Fruit fly (Drosophila melanogaster) whole organism, pupa: ENCODE measurements around the gene alpha4GT2.

Experiments
- CG10348 ChIP-seq: fragments of 200-800 bp; sonication (Bioruptor generic); IDR thresholded peaks from 2 replicates; pipeline ENCODE4 v1.3.6; 2022; ENCODE audit warnings: missing biosample characterization, missing genetic modification characterization
- CG12605 ChIP-seq: fragments of 200-800 bp; sonication (Bioruptor generic); IDR thresholded peaks from 2 replicates; pipeline ENCODE4 v1.3.6; 2022; ENCODE audit warnings: missing biosample characterization, missing genetic modification characterization
- CG13204 ChIP-seq: fragments of 200-800 bp; sonication (Bioruptor generic); optimal IDR thresholded peaks from 2 replicates; lab custom pipeline; 2018; ENCODE audit warnings: missing biosample characterization, mild to moderate bottlenecking, missing genetic modification characterization, moderate library complexity
- CG14655 ChIP-seq: fragments of 200-800 bp; sonication (Bioruptor generic); optimal IDR thresholded peaks from 3 replicates; lab custom pipeline; 2017; ENCODE audit warnings: mild to moderate bottlenecking, missing biosample characterization, missing genetic modification reagents, missing genetic modification characterization
- CG15710 ChIP-seq: fragments of 200-800 bp; sonication (Bioruptor generic); optimal IDR thresholded peaks from 2 replicates; lab custom pipeline; 2018; ENCODE audit warnings: missing biosample characterization, mild to moderate bottlenecking, missing genetic modification characterization, moderate library complexity
- CG17806 ChIP-seq: fragments of 200-800 bp; sonication (Bioruptor generic); optimal IDR thresholded peaks from 2 replicates; lab custom pipeline; 2018; ENCODE audit warnings: missing biosample characterization, mild to moderate bottlenecking, missing genetic modification characterization, moderate library complexity
- CG32121 ChIP-seq: fragments of 200-800 bp; sonication (Bioruptor generic); IDR thresholded peaks from 2 replicates; pipeline ENCODE4 v1.3.6; 2022; ENCODE audit warnings: missing biosample characterization, missing genetic modification characterization
- CG34367 ChIP-seq: fragments of 200-800 bp; sonication (Bioruptor generic); optimal IDR thresholded peaks from 2 replicates; lab custom pipeline; 2018; ENCODE audit warnings: missing biosample characterization, mild to moderate bottlenecking, missing genetic modification characterization
- CG4496 ChIP-seq: fragments of 200-800 bp; sonication (Bioruptor generic); IDR thresholded peaks from 3 replicates; pipeline ENCODE4 v1.3.6; 2022; ENCODE audit warnings: missing biosample characterization, missing genetic modification characterization
- CG8159 ChIP-seq: fragments of 200-800 bp; sonication (Bioruptor generic); optimal IDR thresholded peaks from 3 replicates; lab custom pipeline; 2018; ENCODE audit warnings: missing biosample characterization, mild to moderate bottlenecking, missing genetic modification characterization, moderate library complexity
- CG8301 ChIP-seq: fragments of 200-800 bp; sonication (Bioruptor generic); optimal IDR thresholded peaks from 2 replicates; lab custom pipeline; 2018; ENCODE audit warnings: missing biosample characterization, mild to moderate bottlenecking, missing genetic modification characterization
- CG9948 ChIP-seq: fragments of 200-800 bp; sonication (Bioruptor generic); optimal IDR thresholded peaks from 2 replicates; lab custom pipeline; 2018; ENCODE audit warnings: missing biosample characterization, mild to moderate bottlenecking, missing genetic modification characterization, moderate library complexity
- D1 ChIP-seq: fragments of 200-800 bp; sonication (Bioruptor generic); optimal IDR thresholded peaks from 2 replicates; lab custom pipeline; 2018; ENCODE audit warnings: missing biosample characterization, mild to moderate bottlenecking, missing genetic modification characterization, moderate library complexity
- EcR ChIP-seq: fragments of 200-800 bp; sonication (Bioruptor generic); optimal IDR thresholded peaks from 3 replicates; lab custom pipeline; 2019; ENCODE audit warnings: missing biosample characterization, missing genetic modification characterization, mild to moderate bottlenecking, moderate library complexity, missing genetic modification reagents
- Ets98B ChIP-seq: fragments of 200-800 bp; sonication (Bioruptor generic); IDR thresholded peaks from 2 replicates; pipeline ENCODE4 v1.3.6; 2022; ENCODE audit warnings: missing biosample characterization, missing genetic modification characterization
- Pif1A ChIP-seq: fragments of 200-800 bp; sonication (Bioruptor generic); optimal IDR thresholded peaks from 3 replicates; lab custom pipeline; 2016; ENCODE audit warnings: missing biosample characterization, missing genetic modification characterization
- Pif1B ChIP-seq: fragments of 200-800 bp; sonication (Bioruptor generic); optimal IDR thresholded peaks from 3 replicates; lab custom pipeline; 2016; ENCODE audit warnings: missing biosample characterization, missing genetic modification characterization
- Snoo ChIP-seq: fragments of 200-800 bp; sonication (Bioruptor generic); optimal IDR thresholded peaks from 3 replicates; lab custom pipeline; 2017; ENCODE audit warnings: missing biosample characterization, mild to moderate bottlenecking, missing genetic modification characterization, inconsistent platforms
- fd96Ca ChIP-seq: fragments of 200-800 bp; sonication (Bioruptor generic); IDR thresholded peaks from 3 replicates; pipeline ENCODE4 v1.3.6; 2022; ENCODE audit warnings: missing biosample characterization, missing genetic modification characterization
- gl ChIP-seq: fragments of 200-800 bp; sonication (Bioruptor generic); optimal IDR thresholded peaks from 2 replicates; lab custom pipeline; 2018; ENCODE audit warnings: missing biosample characterization, mild to moderate bottlenecking, missing genetic modification characterization
- rn ChIP-seq: fragments of 200-800 bp; sonication (Bioruptor generic); IDR thresholded peaks from 2 replicates; pipeline ENCODE4 v1.3.6; 2022; ENCODE audit warnings: missing biosample characterization, missing genetic modification characterization

Gene alpha4GT2

DNA sequence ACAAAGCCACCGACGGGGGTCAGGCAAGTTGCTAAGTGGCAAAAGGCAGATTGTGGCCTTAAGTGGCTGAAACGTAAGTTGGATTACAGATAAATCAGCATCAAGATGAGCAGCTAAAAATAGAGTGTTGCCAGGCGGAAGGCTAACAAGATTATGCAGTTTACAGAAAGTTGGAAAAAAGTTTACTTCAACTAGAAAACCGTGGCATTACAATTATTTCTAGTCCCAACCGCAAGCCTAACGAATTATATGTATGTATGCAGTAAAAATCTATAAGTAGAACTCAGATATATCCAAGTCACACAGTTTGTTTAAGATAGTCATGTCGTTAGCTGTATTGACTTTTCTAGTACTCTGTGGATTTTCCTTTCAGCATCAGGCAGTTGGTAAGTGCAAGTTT lies 25.9 kb upstream of the alpha4GT2 start, which contains the start of gene BG642167:
Gene BG642167, plus strand, starts transcription at position 301 of the 400 bp plus-strand sequence.
- TF ChIP-seq rn (GFP tag; lab: Robert Waterston, UW) (no peak), CG34367 (tag; lab: Kevin White, UChicago) (no peak), CG17806 (tag; lab: Kevin White, UChicago) (no peak), CG15710 (tag; lab: Kevin White, UChicago) (no peak), Ets98B (no peak)

DNA sequence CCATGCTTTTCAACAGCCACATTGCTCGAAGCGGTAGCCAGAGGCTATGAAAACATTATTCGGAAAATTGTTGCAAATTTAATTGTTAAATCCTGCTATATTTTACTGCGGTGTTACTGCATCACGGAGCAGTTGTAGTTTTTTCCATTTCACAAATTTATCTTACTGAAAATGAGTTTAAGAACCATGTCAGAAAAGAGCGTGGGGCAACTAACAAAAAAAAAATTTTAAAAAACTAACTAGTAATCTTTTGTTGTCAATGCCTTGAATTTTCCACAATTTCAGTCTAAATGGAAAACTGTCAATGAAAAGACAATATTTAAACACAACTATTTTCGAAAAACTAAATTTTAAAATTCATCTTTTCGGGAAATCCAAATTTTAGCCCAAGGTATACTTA lies 21.2 kb upstream of the alpha4GT2 start, which contains the start of gene CG5024:
Gene CG5024, plus strand, starts transcription at position 301 of the 400 bp plus-strand sequence.
- no peak for TF ChIP-seq CG12605
- no peak for TF ChIP-seq CG9948 (tag; lab: Kevin White, UChicago)
- TF ChIP-seq CG34367 (tag; lab: Kevin White, UChicago): no peak
- no peak for TF ChIP-seq CG13204 (GFP tag; lab: Kevin White, UChicago)
- TF ChIP-seq fd96Ca (GFP tag; lab: Robert Waterston, UW): no peak
- no peak for TF ChIP-seq Ets98B
- TF ChIP-seq Snoo (tag; lab: Kevin White, UChicago): no peak

DNA sequence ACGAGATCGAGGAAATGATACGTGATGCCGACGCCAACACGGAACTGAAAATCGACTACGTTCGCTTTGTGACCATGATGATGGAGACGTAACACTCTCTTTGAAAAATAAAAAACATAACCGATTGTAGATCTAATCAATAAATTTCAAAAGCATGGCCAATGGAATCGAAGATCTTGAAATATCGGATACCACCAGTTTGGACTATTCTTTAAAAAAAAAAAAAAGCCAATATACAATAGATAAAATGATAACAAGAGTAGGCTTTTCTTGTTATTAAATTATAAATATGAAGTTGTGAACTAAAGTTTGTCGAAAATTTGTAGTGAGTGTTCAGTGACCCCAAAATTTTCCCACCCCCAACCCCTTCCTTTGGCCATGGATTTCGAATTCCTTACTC lies 20.4 kb upstream of the alpha4GT2 start, which contains the start of the genes Acam and CG17770:
Gene Acam, plus strand, starts transcription at position 301 of the 400 bp plus-strand sequence.
Gene CG17770, plus strand, starts transcription at position 301 of the 400 bp plus-strand sequence.
- TF ChIP-seq Pif1A (GFP tag; lab: Kevin White, UChicago) (no peak), CG15710 (tag; lab: Kevin White, UChicago) (no peak), CG32121 (no peak), CG8159 (tag; lab: Kevin White, UChicago) (no peak), CG8301 (tag; lab: Kevin White, UChicago) (no peak), Ets98B (no peak), rn (GFP tag; lab: Robert Waterston, UW) (no peak), CG14655 (GFP tag; lab: Kevin White, UChicago) (no peak), EcR (no peak), D1 (tag; lab: Kevin White, UChicago) (no peak), gl (tag; lab: Kevin White, UChicago) (no peak), CG12605 (no peak), CG34367 (tag; lab: Kevin White, UChicago) (no peak), CG13204 (GFP tag; lab: Kevin White, UChicago) (no peak), CG17806 (tag; lab: Kevin White, UChicago) (no peak), fd96Ca (GFP tag; lab: Robert Waterston, UW) (no peak), Snoo (tag; lab: Kevin White, UChicago) (no peak), CG9948 (tag; lab: Kevin White, UChicago) (no peak), CG10348 (GFP tag; lab: Robert Waterston, UW) (no peak), Pif1B (GFP tag; lab: Kevin White, UChicago) (no peak)

DNA sequence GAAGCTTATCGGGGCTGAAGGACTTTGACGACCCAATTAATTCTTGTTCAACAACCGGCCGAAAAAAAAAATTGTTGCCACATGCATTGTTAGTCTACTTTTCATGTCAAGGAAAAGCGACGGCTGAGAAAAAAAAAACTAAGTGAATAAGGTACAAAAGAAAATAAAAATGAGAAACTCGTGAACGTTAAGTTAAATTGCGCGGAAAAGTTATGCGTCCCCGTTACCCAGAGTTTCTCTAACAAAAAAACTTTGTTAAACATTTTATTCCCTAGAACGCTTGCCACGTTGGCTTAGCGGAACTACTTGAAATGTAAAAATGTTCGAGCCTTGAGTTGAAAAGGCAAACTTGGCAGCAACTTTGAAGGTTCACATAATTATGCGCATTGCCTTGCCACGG lies 16.9 kb upstream of the alpha4GT2 start, which contains the start of gene CG14354:
Gene CG14354, plus strand, starts transcription at position 301 of the 400 bp plus-strand sequence.
- TF ChIP-seq CG13204 (GFP tag; lab: Kevin White, UChicago) (no peak), CG17806 (tag; lab: Kevin White, UChicago) (no peak)

- TF ChIP-seq Pif1B (GFP tag; lab: Kevin White, UChicago): no peak
- no peak for TF ChIP-seq CG8159 (tag; lab: Kevin White, UChicago)
Measured at dm6 chr3R:25829598-25829997, 2.4 kb upstream of the alpha4GT2 start, which contains the start of gene Mst57Dc. Gene Mst57Dc, minus strand, starts transcription at chr3R:25829698.

- no peak for TF ChIP-seq CG4496 (GFP tag; lab: Robert Waterston, UW)
- no peak for TF ChIP-seq CG34367 (tag; lab: Kevin White, UChicago)
- TF ChIP-seq EcR: no peak
- TF ChIP-seq fd96Ca (GFP tag; lab: Robert Waterston, UW): no peak
- TF ChIP-seq Pif1A (GFP tag; lab: Kevin White, UChicago): no peak
- no peak for TF ChIP-seq CG12605
- TF ChIP-seq CG15710 (tag; lab: Kevin White, UChicago): no peak
- no peak for TF ChIP-seq D1 (tag; lab: Kevin White, UChicago)
- no peak for TF ChIP-seq Ets98B
- TF ChIP-seq CG8301 (tag; lab: Kevin White, UChicago): no peak
- no peak for TF ChIP-seq CG13204 (GFP tag; lab: Kevin White, UChicago)
- TF ChIP-seq CG32121: no peak
- TF ChIP-seq gl (tag; lab: Kevin White, UChicago): no peak
- no peak for TF ChIP-seq Pif1B (GFP tag; lab: Kevin White, UChicago)
- TF ChIP-seq CG17806 (tag; lab: Kevin White, UChicago): no peak
- no peak for TF ChIP-seq rn (GFP tag; lab: Robert Waterston, UW)
- no peak for TF ChIP-seq Snoo (tag; lab: Kevin White, UChicago)
Measured at dm6 chr3R:25830128-25830527, 1.9 kb upstream of the alpha4GT2 start, which contains the start of gene Sfp96F. Gene Sfp96F, minus strand, starts transcription at chr3R:25830228.

- TF ChIP-seq CG9948 (tag; lab: Kevin White, UChicago) (no peak), CG34367 (tag; lab: Kevin White, UChicago) (no peak), D1 (tag; lab: Kevin White, UChicago) (no peak), Pif1B (GFP tag; lab: Kevin White, UChicago) (no peak), CG4496 (GFP tag; lab: Robert Waterston, UW) (no peak)
Measured at dm6 chr3R:25830814-25831213, 1.2 kb upstream of the alpha4GT2 start, which contains the start of gene Mst57Db. Gene Mst57Db, minus strand, starts transcription at chr3R:25830914.
